Fruit fly (Drosophila melanogaster): ENCODE results near the gene noc.

Gene noc

DNA sequence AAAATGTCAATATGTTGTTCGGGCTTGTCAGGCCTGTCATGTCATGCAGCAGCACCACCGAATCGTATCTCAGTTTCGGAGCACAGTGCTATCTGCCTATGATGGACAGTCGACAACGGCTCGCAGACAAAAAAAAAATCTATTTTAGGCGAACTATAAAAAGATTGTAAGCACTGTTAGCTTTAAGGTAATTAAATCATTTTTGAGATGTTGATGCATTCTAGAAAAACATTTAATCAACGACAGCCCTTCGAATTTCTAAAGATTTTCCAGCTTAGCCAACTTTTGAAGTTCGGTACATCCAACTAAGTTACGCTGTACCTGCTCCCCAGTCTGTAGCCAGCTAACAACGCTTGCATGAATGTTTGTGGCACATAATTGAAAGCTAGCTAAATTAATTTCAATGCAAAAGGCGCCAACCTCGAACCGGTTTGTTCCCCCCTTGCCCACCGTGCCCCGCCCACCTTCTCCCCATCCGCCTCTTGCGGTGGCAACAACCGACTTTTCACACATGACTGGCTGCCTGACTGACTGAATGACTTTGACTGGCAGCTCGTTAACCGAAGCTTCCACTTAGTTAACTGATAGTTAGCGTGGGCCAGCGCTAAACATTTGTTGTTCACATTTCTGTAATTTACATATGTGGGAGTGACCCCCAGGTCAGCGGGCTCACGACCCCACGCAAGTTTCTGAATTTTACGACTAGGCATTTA lies 32.3 kb upstream of the noc start (continued):
- TF ChIP-seq CG7963 (GFP tag; IDR thresholded peaks at IDR 0.05; ENCODE audit: partially characterized antibody) (no peak), CG1792 (GFP tag; optimal IDR thresholded peaks at IDR 0.05) (peak; percentile 45), ap (GFP tag; IDR thresholded peaks at IDR 0.05) (peak; percentile 52; the same call in 1 of the 2 replicates), gfzf (GFP tag; optimal IDR thresholded peaks at IDR 0.05) (no peak), Mad (GFP tag; optimal IDR thresholded peaks at IDR 0.05) (no peak), CG43689 (GFP tag; IDR thresholded peaks at IDR 0.05) (no peak), CG6683 (GFP tag; optimal IDR thresholded peaks at IDR 0.05) (no peak), nmo (GFP tag; optimal IDR thresholded peaks at IDR 0.05) (peak; percentile 80), CG3995 (GFP tag; optimal IDR thresholded peaks at IDR 0.05) (no peak), pita (GFP tag; optimal IDR thresholded peaks at IDR 0.05) (no peak), CG4854 (GFP tag; optimal IDR thresholded peaks at IDR 0.05) (peak; percentile 42), danr (GFP tag; IDR thresholded peaks at IDR 0.05) (no peak), CG18599 (GFP tag; optimal IDR thresholded peaks at IDR 0.05) (no peak), CrebB (tag; optimal IDR thresholded peaks at IDR 0.05) (peak; percentile 48), CG18011 (GFP tag; optimal IDR thresholded peaks at IDR 0.05) (no peak), CG11093 (GFP tag; IDR thresholded peaks at IDR 0.05) (no peak), CG2202 (tag; optimal IDR thresholded peaks at IDR 0.05) (no peak), CG2120 (GFP tag; optimal IDR thresholded peaks at IDR 0.05) (peak; percentile 65), CG7786 (GFP tag; optimal IDR thresholded peaks at IDR 0.05) (peak; percentile 37), stwl (tag; optimal IDR thresholded peaks at IDR 0.05) (no peak), fd96Cb (tag; optimal IDR thresholded peaks at IDR 0.05) (no peak), esg (GFP tag; conservative IDR thresholded peaks at IDR 0.05) (peak; percentile 68), tx (GFP tag; optimal IDR thresholded peaks at IDR 0.05) (peak; percentile 57), CG34422 (GFP tag; IDR thresholded peaks at IDR 0.05) (no peak), ato (GFP tag; IDR thresholded peaks at IDR 0.05; ENCODE audit: partially characterized antibody) (no peak), CG5245 (GFP tag; optimal IDR thresholded peaks at IDR 0.05) (peak; percentile 56), tna (GFP tag; IDR thresholded peaks at IDR 0.05; ENCODE audit: partially characterized antibody) (no peak), fru (optimal IDR thresholded peaks at IDR 0.05) (no peak), CG17802 (tag; optimal IDR thresholded peaks at IDR 0.05) (no peak), CG10147 (GFP tag; optimal IDR thresholded peaks at IDR 0.05) (peak; percentile 42), CG3847 (GFP tag; IDR thresholded peaks at IDR 0.05) (no peak), klu (GFP tag; IDR thresholded peaks at IDR 0.05) (peak; percentile 50; the same call in 1 of the 2 replicates), Blimp-1 (GFP tag; optimal IDR thresholded peaks at IDR 0.05) (peak; percentile 32), CG3065 (GFP tag; optimal IDR thresholded peaks at IDR 0.05) (no peak), unc-4 (GFP tag; IDR thresholded peaks at IDR 0.05; ENCODE audit: partially characterized antibody) (no peak), NK7.1 (GFP tag; optimal IDR thresholded peaks at IDR 0.05) (no peak), CG10321 (GFP tag; IDR thresholded peaks at IDR 0.05) (no peak), CG4707 (GFP tag; optimal IDR thresholded peaks at IDR 0.05) (peak; percentile 38), ttk (GFP tag; IDR thresholded peaks at IDR 0.05) (peak; percentile 71), Ssrp (tag; optimal IDR thresholded peaks at IDR 0.05) (peak; percentile 79), CG7928 (GFP tag; optimal IDR thresholded peaks at IDR 0.05) (no peak), Taf1 (GFP tag; IDR thresholded peaks at IDR 0.05) (no peak), zen2 (GFP tag; IDR thresholded peaks at IDR 0.05; ENCODE audit: partially characterized antibody) (no peak), tio (GFP tag; optimal IDR thresholded peaks at IDR 0.05) (peak; percentile 52), rib (GFP tag; IDR thresholded peaks at IDR 0.05) (no peak), sob (GFP tag; IDR thresholded peaks at IDR 0.05) (peak; percentile 66), bbx (GFP tag; IDR thresholded peaks at IDR 0.05; ENCODE audit: partially characterized antibody) (0 out of 2 replicates have a peak, but pooled peaks have one; percentile 9), H2.0 (GFP tag; IDR thresholded peaks at IDR 0.05) (peak; percentile 33; the same call in 1 of the 2 replicates), CG16779 (GFP tag; IDR thresholded peaks at IDR 0.05) (no peak), CG13624 (GFP tag; optimal IDR thresholded peaks at IDR 0.05) (peak; percentile 0)

Data from whole organism, embryonic.